Worm (Caenorhabditis elegans) whole organism, L4/young adult: Measurements from ENCODE around the gene srx-31.

ENCODE experiments used
- W03F9.2 ChIP-seq: fragments of 150-350 bp; optimal IDR thresholded peaks from 2 replicates; lab custom pipeline; 2014; ENCODE audit warnings: missing biosample characterization, missing genetic modification characterization
- dao-5 ChIP-seq: sonication (generic microtip); optimal IDR thresholded peaks from 2 replicates; lab custom pipeline; 2016; ENCODE audit warnings: missing genotype, missing genetic modification characterization, moderate library complexity, missing compliant biosample characterization
- him-1 ChIP-seq: sonication (generic microtip); optimal IDR thresholded peaks from 2 replicates; lab custom pipeline; 2016; ENCODE audit warnings: missing genotype, missing genetic modification reagents, missing genetic modification characterization, missing compliant biosample characterization

ce11 chrV:772210-772609, 50.6 kb downstream of the srx-31 start:
- TF ChIP-seq him-1 (tag; lab: Kevin White, UChicago) (no peak), W03F9.2 (tag; lab: Kevin White, UChicago) (no peak), dao-5 (tag; lab: Kevin White, UChicago) (no peak)
